Fruit fly (Drosophila melanogaster) whole organism, wandering third instar larva: ENCODE results near the gene fln.

Experiments used
- Abd-B ChIP-seq: fragments of >200 bp; optimal IDR thresholded peaks from 2 replicates; lab custom pipeline; 2017; ENCODE audit warnings: missing biosample characterization, missing genetic modification characterization
- CG32264 ChIP-seq: fragments of 200-800 bp; sonication (Bioruptor generic); optimal IDR thresholded peaks from 2 replicates; lab custom pipeline; 2016; ENCODE audit warnings: missing biosample characterization, missing genetic modification characterization
- CG9705 ChIP-seq: fragments of 200-800 bp; sonication (Bioruptor generic); optimal IDR thresholded peaks from 2 replicates; lab custom pipeline; 2018; ENCODE audit warnings: missing biosample characterization, mild to moderate bottlenecking, missing genetic modification characterization
- Dfd ChIP-seq: fragments of >200 bp; optimal IDR thresholded peaks from 2 replicates; lab custom pipeline; 2017; ENCODE audit warnings: missing biosample characterization, missing genetic modification characterization
- Dif ChIP-seq: fragments of 200-275, 200-300 bp; sonication (Bioruptor generic); optimal IDR thresholded peaks from 2 replicates; lab custom pipeline; 2018; ENCODE audit warnings: missing biosample characterization, missing genetic modification characterization; ENCODE audit not compliant: partially characterized antibody
- GATAd ChIP-seq: sonication (Bioruptor generic); optimal IDR thresholded peaks from 2 replicates; lab custom pipeline; 2016; ENCODE audit warnings: missing biosample characterization, missing genetic modification characterization
- HLH106 ChIP-seq: fragments of 200-800 bp; optimal IDR thresholded peaks from 3 replicates; lab custom pipeline; 2019; ENCODE audit warnings: missing biosample characterization, mild to moderate bottlenecking, missing genetic modification characterization, moderate library complexity
- Hnf4 ChIP-seq: fragments of 200-800 bp; sonication (Bioruptor generic); optimal IDR thresholded peaks from 2 replicates; lab custom pipeline; 2016; ENCODE audit warnings: missing biosample characterization, mild to moderate bottlenecking, missing genetic modification characterization
- Hr78 ChIP-seq: fragments of >200 bp; optimal IDR thresholded peaks from 2 replicates; lab custom pipeline; 2017; ENCODE audit warnings: missing biosample characterization, missing genetic modification characterization
- Hr83 ChIP-seq: fragments of 200-300 bp; sonication (Bioruptor generic); optimal IDR thresholded peaks from 2 replicates; lab custom pipeline; 2016; ENCODE audit warnings: missing biosample characterization, mild to moderate bottlenecking, missing genetic modification characterization, moderate library complexity; ENCODE audit not compliant: poor library complexity, severe bottlenecking
- Jra ChIP-seq: sonication (Bioruptor generic); optimal IDR thresholded peaks from 2 replicates; lab custom pipeline; 2016; ENCODE audit warnings: missing biosample characterization, missing genetic modification characterization
- Myc ChIP-seq: fragments of >200 bp; optimal IDR thresholded peaks from 2 replicates; lab custom pipeline; 2017
- N ChIP-seq: fragments of >200 bp; optimal IDR thresholded peaks from 2 replicates; lab custom pipeline; 2018; ENCODE audit warnings: missing biosample characterization, missing external identifiers, missing genetic modification characterization
- OdsH ChIP-seq: fragments of 200-800 bp; sonication (Bioruptor generic); optimal IDR thresholded peaks from 2 replicates; lab custom pipeline; 2016; ENCODE audit warnings: missing biosample characterization, mild to moderate bottlenecking, missing genetic modification characterization
- Rel ChIP-seq, 2 experiments: fragments of 200-800 bp; sonication (Bioruptor generic) in 1 of 2; optimal IDR thresholded peaks; 2 replicates in 1 of 2; 3 replicates in 1 of 2; lab custom pipeline; 2016 to 2019; ENCODE audit warnings: mild to moderate bottlenecking in 2 of 2, missing biosample characterization in 2 of 2, missing genetic modification characterization in 2 of 2, moderate library complexity in 1 of 2
- Sp1 ChIP-seq: fragments of 200-800 bp; sonication (Bioruptor generic); optimal IDR thresholded peaks from 3 replicates; lab custom pipeline; 2019; ENCODE audit warnings: missing biosample characterization, mild to moderate bottlenecking, missing genetic modification characterization, moderate library complexity
- Vsx2 ChIP-seq: fragments of 200-300, 225-300 bp; sonication (Bioruptor generic); optimal IDR thresholded peaks from 2 replicates; lab custom pipeline; 2018; ENCODE audit warnings: missing biosample characterization, missing genetic modification characterization; ENCODE audit not compliant: partially characterized antibody
- br ChIP-seq: fragments of 200-800 bp; sonication (Bioruptor generic); optimal IDR thresholded peaks from 2 replicates; lab custom pipeline; 2016; ENCODE audit warnings: missing biosample characterization, missing genetic modification characterization
- brk ChIP-seq: fragments of 200-800 bp; sonication (Bioruptor generic); optimal IDR thresholded peaks from 2 replicates; lab custom pipeline; 2016; ENCODE audit warnings: missing biosample characterization, mild to moderate bottlenecking, missing genetic modification characterization
- dl ChIP-seq, 2 experiments: fragments of 175-275, 200-275 bp in 1 of 2; fragments of 200-275 bp in 1 of 2; sonication (Bioruptor generic); optimal IDR thresholded peaks; lab custom pipeline; 2018; ENCODE audit warnings: mild to moderate bottlenecking in 2 of 2, missing biosample characterization in 2 of 2, missing genetic modification characterization in 2 of 2, moderate library complexity in 2 of 2; ENCODE audit not compliant: partially characterized antibody in 2 of 2, insufficient read depth in 1 of 2
- dmrt93B ChIP-seq: fragments of 200-800 bp; sonication (Bioruptor generic); optimal IDR thresholded peaks from 2 replicates; lab custom pipeline; 2018; ENCODE audit warnings: missing biosample characterization, mild to moderate bottlenecking, missing genetic modification characterization
- dsf ChIP-seq: sonication (Bioruptor generic); optimal IDR thresholded peaks from 2 replicates; lab custom pipeline; 2016; ENCODE audit warnings: missing biosample characterization, missing genetic modification characterization, borderline replicate concordance
- ey ChIP-seq: fragments of 200-800 bp; sonication (Bioruptor generic); optimal IDR thresholded peaks from 2 replicates; lab custom pipeline; 2016; ENCODE audit warnings: missing biosample characterization, missing genetic modification characterization
- foxo ChIP-seq, 2 experiments: fragments of 200-800 bp; sonication (Bioruptor generic); optimal IDR thresholded peaks; 2 replicates in 1 of 2; 3 replicates in 1 of 2; lab custom pipeline; 2016 to 2017; ENCODE audit warnings: missing biosample characterization in 2 of 2, missing genetic modification characterization in 2 of 2
- fru ChIP-seq: fragments of 200-800 bp; sonication (Bioruptor generic); optimal IDR thresholded peaks from 3 replicates; lab custom pipeline; 2016; ENCODE audit warnings: missing biosample characterization, mild to moderate bottlenecking, missing genetic modification characterization
- h ChIP-seq: fragments of 200-800 bp; sonication (Bioruptor generic); optimal IDR thresholded peaks from 3 replicates; lab custom pipeline; 2016; ENCODE audit warnings: missing biosample characterization, mild to moderate bottlenecking, missing genetic modification characterization
- jim ChIP-seq: fragments of 175-275, 200-325 bp; sonication (Bioruptor generic); optimal IDR thresholded peaks from 2 replicates; lab custom pipeline; 2016; ENCODE audit warnings: missing biosample characterization, mild to moderate bottlenecking, missing genetic modification characterization
- lola ChIP-seq: fragments of >200 bp; optimal IDR thresholded peaks from 2 replicates; lab custom pipeline; 2017; ENCODE audit warnings: missing biosample characterization, missing genetic modification characterization
- pan ChIP-seq: fragments of >200 bp; optimal IDR thresholded peaks from 2 replicates; lab custom pipeline; 2017
- psq ChIP-seq: fragments of 200-800 bp; sonication (Bioruptor generic); optimal IDR thresholded peaks from 3 replicates; lab custom pipeline; 2017; ENCODE audit warnings: missing biosample characterization, mild to moderate bottlenecking, missing genetic modification characterization, moderate library complexity
- rgr ChIP-seq: fragments of 200-800 bp; sonication (Bioruptor generic); optimal IDR thresholded peaks from 3 replicates; lab custom pipeline; 2016; ENCODE audit warnings: missing biosample characterization, mild to moderate bottlenecking, missing genetic modification characterization
- sage ChIP-seq: fragments of 200-800 bp; sonication (Bioruptor generic); optimal IDR thresholded peaks from 2 replicates; lab custom pipeline; 2016; ENCODE audit warnings: missing biosample characterization, mild to moderate bottlenecking, missing genetic modification characterization
- sv ChIP-seq: fragments of 200-800 bp; sonication (Bioruptor generic); optimal IDR thresholded peaks from 3 replicates; lab custom pipeline; 2016; ENCODE audit warnings: missing biosample characterization, missing genetic modification characterization
- tai ChIP-seq: sonication (Bioruptor generic); optimal IDR thresholded peaks from 2 replicates; lab custom pipeline; 2016; ENCODE audit warnings: missing biosample characterization, missing genetic modification characterization
- usp ChIP-seq: fragments of >200 bp; optimal IDR thresholded peaks from 2 replicates; lab custom pipeline; 2017; ENCODE audit warnings: missing biosample characterization, missing genetic modification characterization
- woc ChIP-seq: sonication (Bioruptor generic); optimal IDR thresholded peaks from 2 replicates; lab custom pipeline; 2016; ENCODE audit warnings: missing biosample characterization, mild to moderate bottlenecking, missing genetic modification characterization

Gene fln

DNA sequence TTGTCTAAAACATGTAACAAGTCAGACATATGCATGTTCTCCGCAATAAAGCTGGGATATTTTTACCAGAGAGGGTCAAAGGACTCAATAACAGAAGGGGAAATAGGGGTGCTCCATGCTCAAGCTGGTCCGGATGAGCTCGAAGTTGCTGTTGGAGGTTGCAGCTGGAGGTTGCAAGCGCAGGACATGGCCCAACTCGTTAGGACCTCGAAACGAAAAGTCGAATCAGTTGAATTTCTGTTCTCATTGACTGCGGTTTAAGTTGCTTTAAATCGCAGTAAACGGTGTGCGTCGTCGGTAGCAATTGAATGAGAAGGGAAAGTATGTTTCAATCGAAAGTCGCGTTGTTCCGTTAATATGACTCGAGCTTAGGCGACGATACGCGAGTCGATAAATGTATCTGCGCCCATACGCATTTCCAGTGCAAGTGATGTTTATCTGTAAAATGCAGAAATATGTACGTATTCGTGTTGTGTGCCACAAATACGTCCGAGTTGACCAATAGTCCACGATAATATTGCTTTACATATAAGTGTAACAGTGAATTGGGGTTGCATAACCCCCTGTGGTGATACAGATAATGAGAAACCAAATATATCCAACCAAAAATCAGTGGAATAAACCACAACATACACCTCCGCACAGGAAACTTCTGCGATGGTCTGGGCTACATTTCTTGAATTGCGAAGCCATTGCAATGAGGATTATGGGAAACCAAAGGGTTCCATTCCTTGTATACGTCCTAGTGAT lies 14.2 kb upstream of the fln start, which contains the start of gene kug:
kug (plus strand) TSS at position 269 of the 750 bp plus-strand sequence.
- TF ChIP-seq jim (GFP tag; lab: Kevin White, UChicago), result no peak
- TF ChIP-seq Dfd (GFP tag; lab: Kevin White, UChicago), result no peak
- TF ChIP-seq Hr83 (GFP tag; lab: Kevin White, UChicago), result no peak
- no peak for TF ChIP-seq OdsH (GFP tag; lab: Kevin White, UChicago)
- no peak for TF ChIP-seq dsf
- TF ChIP-seq Hr78, result no peak
- no peak for TF ChIP-seq h (GFP tag; lab: Kevin White, UChicago)
- no peak for TF ChIP-seq sv (GFP tag; lab: Kevin White, UChicago)
- TF ChIP-seq ey (GFP tag; lab: Kevin White, UChicago), result no peak
- no peak for TF ChIP-seq dl (GFP tag; optimal IDR thresholded peaks at IDR 0.05; lab: Kevin White, UChicago; ENCODE audit: insufficient read depth in 1 of 2, partially characterized antibody in 2 of 2)
- no peak for TF ChIP-seq br
- TF ChIP-seq Vsx2, result no peak
- TF ChIP-seq Sp1, result no peak
- no peak for TF ChIP-seq pan (lab: Kevin White, UChicago)

dm6 chr3L:20004442-20004869 lies 13.4 kb upstream of the fln start:
- TF ChIP-seq brk (GFP tag; lab: Kevin White, UChicago), result no peak
- TF ChIP-seq sage (GFP tag; lab: Kevin White, UChicago), result peak; percentile 31
- TF ChIP-seq psq (GFP tag; lab: Kevin White, UChicago), result no peak
- TF ChIP-seq Dif, result no peak
- TF ChIP-seq CG9705 (GFP tag; lab: Kevin White, UChicago), result no peak
- peak; percentile 0 for TF ChIP-seq Hr83 (GFP tag; lab: Kevin White, UChicago)
- TF ChIP-seq Vsx2, result peak; percentile 79
- no peak for TF ChIP-seq Abd-B (GFP tag; lab: Kevin White, UChicago)
- no peak for TF ChIP-seq sv (GFP tag; lab: Kevin White, UChicago)
- TF ChIP-seq lola, result no peak
- TF ChIP-seq Myc, result peak; percentile 64

DNA sequence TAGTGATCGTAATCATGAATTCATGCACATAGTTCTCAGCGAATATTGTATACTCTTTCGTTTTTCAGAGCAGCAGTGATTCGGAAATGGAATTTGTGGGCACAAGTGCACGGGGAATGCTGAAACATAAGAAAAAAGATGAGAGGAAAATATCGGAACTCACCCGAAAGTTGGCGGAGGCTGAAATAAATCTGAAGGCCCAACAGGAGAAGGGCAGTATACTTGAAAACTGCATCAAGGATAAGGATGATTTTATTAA lies 12.1 kb upstream of the fln start:
- TF ChIP-seq HLH106 (tag; lab: Kevin White, UChicago), result no peak
- TF ChIP-seq sv (GFP tag; lab: Kevin White, UChicago), result no peak
- TF ChIP-seq Myc, result no peak
- no peak for TF ChIP-seq CG32264
- no peak for TF ChIP-seq OdsH (GFP tag; lab: Kevin White, UChicago)
- no peak for TF ChIP-seq tai (GFP tag; lab: Kevin White, UChicago)
- TF ChIP-seq foxo (GFP tag; optimal IDR thresholded peaks at IDR 0.05; lab: Kevin White, UChicago), result no peak
- no peak for TF ChIP-seq h (GFP tag; lab: Kevin White, UChicago)
- no peak for TF ChIP-seq Dfd (GFP tag; lab: Kevin White, UChicago)
- TF ChIP-seq Abd-B (GFP tag; lab: Kevin White, UChicago), result no peak

DNA sequence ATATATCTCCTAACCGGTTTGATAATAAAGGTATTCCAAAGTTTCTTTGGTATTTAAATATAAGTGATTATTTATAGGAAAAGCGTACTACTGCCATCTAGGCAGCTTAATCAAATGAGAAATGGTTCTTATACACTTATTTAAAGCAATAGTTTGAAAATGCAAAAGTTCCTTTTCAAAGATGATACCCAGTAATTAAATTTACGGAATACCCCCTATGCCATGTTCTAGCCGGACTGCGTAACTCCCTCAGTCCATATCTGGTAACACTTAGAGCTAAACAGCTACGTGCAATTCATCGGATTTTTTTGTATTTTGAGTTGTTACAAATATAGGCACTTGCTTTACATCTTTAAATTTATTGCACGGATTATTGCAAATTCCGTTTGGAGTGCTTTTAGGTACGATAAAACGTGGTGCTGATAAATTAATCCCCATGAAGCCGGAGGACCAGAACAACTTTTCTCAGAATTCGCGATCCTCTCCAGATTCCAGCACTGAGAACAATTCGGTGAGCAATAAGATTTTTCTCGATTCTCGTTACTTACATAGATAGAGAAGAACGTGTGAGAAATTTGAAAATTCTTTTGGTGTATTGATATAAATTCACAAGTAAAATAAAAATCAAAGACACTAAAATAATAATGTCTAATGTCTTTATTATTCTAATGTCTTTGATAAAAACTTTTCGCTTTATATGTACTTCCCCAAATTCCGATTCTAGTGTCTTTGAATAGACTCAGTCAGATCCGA lies 11.6 kb upstream of the fln start, which contains the start of gene CG7668:
CG7668 (plus strand) TSS at position 255 of the 753 bp plus-strand sequence.
- peak; percentile 86 for TF ChIP-seq brk (GFP tag; lab: Kevin White, UChicago)
- peak; percentile 28 for TF ChIP-seq pan (lab: Kevin White, UChicago)
- TF ChIP-seq Jra (GFP tag; lab: Kevin White, UChicago), result peak; percentile 75
- no peak for TF ChIP-seq Dfd (GFP tag; lab: Kevin White, UChicago)
- no peak for TF ChIP-seq Abd-B (GFP tag; lab: Kevin White, UChicago)
- peak; percentile 75 for TF ChIP-seq tai (GFP tag; lab: Kevin White, UChicago)
- TF ChIP-seq Vsx2, result no peak
- no peak for TF ChIP-seq lola
- no peak for TF ChIP-seq Hr78
- no peak for TF ChIP-seq N (GFP tag; lab: Kevin White, UChicago)
- peak; percentile 89 for TF ChIP-seq br
- TF ChIP-seq GATAd (GFP tag; lab: Kevin White, UChicago), result peak; percentile 37
- TF ChIP-seq Sp1, result peak; percentile 95
- TF ChIP-seq jim (GFP tag; lab: Kevin White, UChicago), result no peak
- TF ChIP-seq rgr (GFP tag; lab: Kevin White, UChicago), result peak; percentile 93
- no peak for TF ChIP-seq dl (GFP tag; optimal IDR thresholded peaks at IDR 0.05; lab: Kevin White, UChicago; ENCODE audit: insufficient read depth in 1 of 2, partially characterized antibody in 2 of 2)
- TF ChIP-seq h (GFP tag; lab: Kevin White, UChicago), result peak; percentile 93
- TF ChIP-seq foxo (GFP tag; optimal IDR thresholded peaks at IDR 0.05; lab: Kevin White, UChicago), result peak in 1 of 2 experiments; percentile 94
- peak; percentile 87 for TF ChIP-seq Hnf4 (GFP tag; lab: Kevin White, UChicago)
- peak; percentile 88 for TF ChIP-seq ey (GFP tag; lab: Kevin White, UChicago)
- TF ChIP-seq HLH106 (tag; lab: Kevin White, UChicago), result peak; percentile 95
- peak; percentile 81 for TF ChIP-seq psq (GFP tag; lab: Kevin White, UChicago)
- TF ChIP-seq Myc, result no peak
- TF ChIP-seq CG32264, result peak; percentile 65
- no peak for TF ChIP-seq Dif
- no peak for TF ChIP-seq usp (GFP tag; lab: Kevin White, UChicago)
- peak; percentile 81 for TF ChIP-seq Hr83 (GFP tag; lab: Kevin White, UChicago)
- peak; percentile 90 for TF ChIP-seq OdsH (GFP tag; lab: Kevin White, UChicago)
- peak; percentile 79 for TF ChIP-seq woc (GFP tag; lab: Kevin White, UChicago)
- peak; percentile 85 for TF ChIP-seq sv (GFP tag; lab: Kevin White, UChicago)
- peak; percentile 73 for TF ChIP-seq sage (GFP tag; lab: Kevin White, UChicago)
- TF ChIP-seq dmrt93B (GFP tag; lab: Kevin White, UChicago), result peak; percentile 76
- TF ChIP-seq fru (GFP tag; lab: Kevin White, UChicago), result peak; percentile 91
- peak; percentile 40 for TF ChIP-seq Rel (GFP tag; optimal IDR thresholded peaks at IDR 0.05; lab: Kevin White, UChicago)
- TF ChIP-seq Rel (tag; optimal IDR thresholded peaks at IDR 0.05; lab: Kevin White, UChicago), result peak; percentile 80
